Worm (Caenorhabditis elegans) whole organism, early embryonic: ENCODE measurements around the gene lon-8.
A peak's percentile ranks its signal among the peaks of the same experiment; 100 is the strongest.

Experiments used
- B0310.2 ChIP-seq: sonication (generic microtip); optimal IDR thresholded peaks from 2 replicates; lab custom pipeline; 2016; ENCODE audit warnings: mild to moderate bottlenecking, missing genetic modification characterization, missing compliant biosample characterization
- F13C5.2 ChIP-seq: sonication (generic microtip); optimal IDR thresholded peaks from 2 replicates; lab custom pipeline; 2017; ENCODE audit warnings: mild to moderate bottlenecking, missing genetic modification characterization, inconsistent platforms, missing compliant biosample characterization
- aly-1 ChIP-seq: sonication (generic microtip); optimal IDR thresholded peaks from 2 replicates; lab custom pipeline; 2016; ENCODE audit warnings: missing genetic modification characterization, missing compliant biosample characterization
- ama-1 ChIP-seq: fragments of 150-350 bp; optimal IDR thresholded peaks from 2 replicates; lab custom pipeline; 2014
- ceh-13 ChIP-seq: fragments of 200-800 bp; sonication (Bioruptor generic); optimal IDR thresholded peaks from 2 replicates; lab custom pipeline; 2018; ENCODE audit warnings: mild to moderate bottlenecking, missing genetic modification characterization, missing compliant biosample characterization
- ceh-36 ChIP-seq: sonication (generic microtip); optimal IDR thresholded peaks from 2 replicates; lab custom pipeline; 2016; ENCODE audit warnings: missing genetic modification characterization, inconsistent platforms, missing compliant biosample characterization
- ets-7 ChIP-seq: sonication (generic microtip); optimal IDR thresholded peaks from 2 replicates; lab custom pipeline; 2016; ENCODE audit warnings: missing genotype, missing genetic modification characterization, missing compliant biosample characterization
- flt-1 ChIP-seq: fragments of 200-800 bp; sonication (Bioruptor generic); IDR thresholded peaks from 2 replicates; pipeline ENCODE4 v1.3.6; 2022; ENCODE audit warnings: missing genetic modification characterization, missing compliant biosample characterization
- hmbx-1 ChIP-seq: sonication (generic microtip); optimal IDR thresholded peaks from 2 replicates; lab custom pipeline; 2016; ENCODE audit warnings: mild to moderate bottlenecking, missing genetic modification characterization, missing compliant biosample characterization
- hmg-4 ChIP-seq: fragments of 200-800 bp; sonication (Bioruptor generic); optimal IDR thresholded peaks from 2 replicates; lab custom pipeline; 2018; ENCODE audit warnings: mild to moderate bottlenecking, missing genetic modification characterization, missing compliant biosample characterization
- hnd-1 ChIP-seq: sonication (generic microtip); optimal IDR thresholded peaks from 2 replicates; lab custom pipeline; 2016; ENCODE audit warnings: missing genetic modification characterization, missing compliant biosample characterization
- pes-1 ChIP-seq: fragments of 200-800 bp; sonication (Bioruptor generic); IDR thresholded peaks from 2 replicates; pipeline ENCODE4 v1.3.6; 2022; ENCODE audit warnings: missing genetic modification reagents, missing genetic modification characterization, missing compliant biosample characterization
- scrt-1 ChIP-seq: fragments of 200-800 bp; sonication (Bioruptor generic); IDR thresholded peaks from 2 replicates; pipeline ENCODE4 v1.3.6; 2022; ENCODE audit warnings: missing genetic modification characterization, missing compliant biosample characterization
- sea-1 ChIP-seq: fragments of 200-800 bp; sonication (Bioruptor generic); conservative IDR thresholded peaks from 2 replicates; pipeline ENCODE4 v1.3.6; 2022; ENCODE audit warnings: missing genetic modification characterization, missing compliant biosample characterization
- tbx-11 ChIP-seq: fragments of 200-800 bp; sonication (Bioruptor generic); IDR thresholded peaks from 2 replicates; pipeline ENCODE4 v1.3.6; 2022; ENCODE audit warnings: missing genetic modification characterization, missing compliant biosample characterization
- tbx-37 ChIP-seq: fragments of 200-800 bp; sonication (Bioruptor generic); conservative IDR thresholded peaks from 2 replicates; pipeline ENCODE4 v1.3.6; 2022; ENCODE audit warnings: missing genetic modification reagents, missing genetic modification characterization, missing compliant biosample characterization
- tra-4 ChIP-seq: sonication (generic microtip); optimal IDR thresholded peaks from 2 replicates; lab custom pipeline; 2017; ENCODE audit warnings: missing genetic modification characterization, missing compliant biosample characterization

lon-8 gene

ce11 chrV:18003876-18004275 is 2.7 kb upstream of the lon-8 start:
- TF ChIP-seq sea-1 (GFP tag; lab: Robert Waterston, UW) (no peak), tbx-37 (no peak), aly-1 (tag; lab: Kevin White, UChicago) (no peak), tra-4 (tag; lab: Kevin White, UChicago) (no peak)

- TF ChIP-seq F13C5.2 (tag; lab: Kevin White, UChicago): no peak
- TF ChIP-seq ama-1 (lab: Kevin White, UChicago): no peak
- TF ChIP-seq tra-4 (tag; lab: Kevin White, UChicago): no peak
- TF ChIP-seq aly-1 (tag; lab: Kevin White, UChicago): no peak
- TF ChIP-seq tbx-11 (GFP tag; lab: Robert Waterston, UW): no peak
- TF ChIP-seq sea-1 (GFP tag; lab: Robert Waterston, UW): no peak
These were observed 15.2 kb downstream of the lon-8 start, which contains the start of gene Y59A8B.21 for ce11 chrV:17985960-17986359. TSS of gene Y59A8B.21 (plus strand) at chrV:17986260.

ce11 chrV:17982935-17983334 is 18.2 kb downstream of the lon-8 start:
- no peak for TF ChIP-seq ceh-13 (GFP tag; lab: Kevin White, UChicago)
- no peak for TF ChIP-seq hmg-4 (GFP tag; lab: Kevin White, UChicago)
- no peak for TF ChIP-seq ama-1 (lab: Kevin White, UChicago)
- no peak for TF ChIP-seq pes-1 (GFP tag; lab: Robert Waterston, UW)
- no peak for TF ChIP-seq tra-4 (tag; lab: Kevin White, UChicago)
- no peak for TF ChIP-seq sea-1 (GFP tag; lab: Robert Waterston, UW)
- no peak for TF ChIP-seq scrt-1 (GFP tag; lab: Robert Waterston, UW)
- TF ChIP-seq tbx-11 (GFP tag; lab: Robert Waterston, UW): no peak
- no peak for TF ChIP-seq F13C5.2 (tag; lab: Kevin White, UChicago)
- TF ChIP-seq flt-1: no peak
- TF ChIP-seq B0310.2: no peak
- no peak for TF ChIP-seq aly-1 (tag; lab: Kevin White, UChicago)
- no peak for TF ChIP-seq tbx-37
- no peak for TF ChIP-seq ceh-36
- no peak for TF ChIP-seq hmbx-1 (tag; lab: Kevin White, UChicago)
- no peak for TF ChIP-seq ets-7 (tag; lab: Kevin White, UChicago)
- no peak for TF ChIP-seq hnd-1 (tag; lab: Kevin White, UChicago)

- TF ChIP-seq scrt-1 (GFP tag; lab: Robert Waterston, UW): no peak
These were observed 19.4 kb downstream of the lon-8 start for ce11 chrV:17981732-17982131.

ce11 chrV:17979789-17980188 is 21.4 kb downstream of the lon-8 start, which contains the start of gene snx-6:
TSS of gene snx-6 (minus strand) at chrV:17980082.
- no peak for TF ChIP-seq flt-1

- TF ChIP-seq ceh-36: no peak
- no peak for TF ChIP-seq tra-4 (tag; lab: Kevin White, UChicago)
- no peak for TF ChIP-seq pes-1 (GFP tag; lab: Robert Waterston, UW)
- TF ChIP-seq hmbx-1 (tag; lab: Kevin White, UChicago): no peak
- no peak for TF ChIP-seq B0310.2
- no peak for TF ChIP-seq hnd-1 (tag; lab: Kevin White, UChicago)
- TF ChIP-seq scrt-1 (GFP tag; lab: Robert Waterston, UW): no peak
- TF ChIP-seq sea-1 (GFP tag; lab: Robert Waterston, UW): no peak
- no peak for TF ChIP-seq ets-7 (tag; lab: Kevin White, UChicago)
- TF ChIP-seq tbx-37: no peak
- no peak for TF ChIP-seq ama-1 (lab: Kevin White, UChicago)
- no peak for TF ChIP-seq hmg-4 (GFP tag; lab: Kevin White, UChicago)
- TF ChIP-seq F13C5.2 (tag; lab: Kevin White, UChicago): no peak
- no peak for TF ChIP-seq flt-1
These were observed 23.0 kb downstream of the lon-8 start for ce11 chrV:17978207-17978606.

ce11 chrV:17966747-17967146 is 34.4 kb downstream of the lon-8 start, which contains the start of gene gck-3:
TSS of gene gck-3 (minus strand) at chrV:17966847.
- no peak for TF ChIP-seq F13C5.2 (tag; lab: Kevin White, UChicago)
- no peak for TF ChIP-seq ets-7 (tag; lab: Kevin White, UChicago)
- no peak for TF ChIP-seq ceh-36
- TF ChIP-seq tra-4 (tag; lab: Kevin White, UChicago): no peak
- no peak for TF ChIP-seq hmbx-1 (tag; lab: Kevin White, UChicago)
- TF ChIP-seq ceh-13 (GFP tag; lab: Kevin White, UChicago): no peak

- TF ChIP-seq scrt-1 (GFP tag; lab: Robert Waterston, UW) (peak; percentile 42; the same call in 1 of the 2 replicates), tbx-11 (GFP tag; lab: Robert Waterston, UW) (no peak)
These were observed 38.7 kb downstream of the lon-8 start for ce11 chrV:17962500-17962899.

- TF ChIP-seq pes-1 (GFP tag; lab: Robert Waterston, UW) (no peak), sea-1 (GFP tag; lab: Robert Waterston, UW) (no peak), flt-1 (no peak), hmbx-1 (tag; lab: Kevin White, UChicago) (no peak), aly-1 (tag; lab: Kevin White, UChicago) (no peak), hmg-4 (GFP tag; lab: Kevin White, UChicago) (no peak), tbx-37 (no peak), tra-4 (tag; lab: Kevin White, UChicago) (no peak), ceh-13 (GFP tag; lab: Kevin White, UChicago) (no peak), B0310.2 (no peak), ama-1 (lab: Kevin White, UChicago) (no peak), hnd-1 (tag; lab: Kevin White, UChicago) (no peak), F13C5.2 (tag; lab: Kevin White, UChicago) (no peak), tbx-11 (GFP tag; lab: Robert Waterston, UW) (no peak), scrt-1 (GFP tag; lab: Robert Waterston, UW) (no peak), ets-7 (tag; lab: Kevin White, UChicago) (no peak), ceh-36 (no peak)
These were observed 45.1 kb downstream of the lon-8 start for ce11 chrV:17956109-17956508.
